Fruit fly (Drosophila melanogaster): ENCODE measurements around the gene Rpt2.

The Rpt2 gene

dm6 chr3R:23969449-23969848 is 38.1 kb upstream of the Rpt2 start (continued):
- TF ChIP-seq kni (GFP tag; optimal IDR thresholded peaks at IDR 0.05) = no peak
- TF ChIP-seq CG4820 (GFP tag; optimal IDR thresholded peaks at IDR 0.05) = peak; percentile 8
- TF ChIP-seq Hr3 (GFP tag; optimal IDR thresholded peaks at IDR 0.05) = peak; percentile 33
- peak; percentile 53 for TF ChIP-seq cwo (GFP tag; optimal IDR thresholded peaks at IDR 0.05)
- no peak for TF ChIP-seq Hsf (GFP tag; optimal IDR thresholded peaks at IDR 0.05)
- TF ChIP-seq Opbp (GFP tag; IDR thresholded peaks at IDR 0.05; ENCODE audit: partially characterized antibody) = no peak
- TF ChIP-seq Dip3 (GFP tag; optimal IDR thresholded peaks at IDR 0.05) = no peak
- TF ChIP-seq insv (GFP tag; optimal IDR thresholded peaks at IDR 0.05) = no peak
- no peak for TF ChIP-seq Hr39 (optimal IDR thresholded peaks at IDR 0.05)
- TF ChIP-seq CG31365 (tag; optimal IDR thresholded peaks at IDR 0.05) = no peak
- no peak for TF ChIP-seq CG12769 (tag; optimal IDR thresholded peaks at IDR 0.05)
- TF ChIP-seq jigr1 (GFP tag; IDR thresholded peaks at IDR 0.05) = no peak
- TF ChIP-seq CG14667 (GFP tag; IDR thresholded peaks at IDR 0.05) = 0 out of 2 replicates have a peak, but pooled peaks have one; percentile 45
- peak; percentile 30 for TF ChIP-seq CG1233 (GFP tag; optimal IDR thresholded peaks at IDR 0.05)
- TF ChIP-seq CG31224 (GFP tag; IDR thresholded peaks at IDR 0.05) = peak; percentile 33; the same call in 1 of the 2 replicates
- no peak for TF ChIP-seq CG17568 (GFP tag; optimal IDR thresholded peaks at IDR 0.05)
- no peak for TF ChIP-seq mld (GFP tag; IDR thresholded peaks at IDR 0.05; ENCODE audit: partially characterized antibody)
- no peak for TF ChIP-seq pnt (GFP tag; optimal IDR thresholded peaks at IDR 0.05)
- TF ChIP-seq sim (GFP tag; IDR thresholded peaks at IDR 0.05) = no peak
- TF ChIP-seq CG10462 (GFP tag; optimal IDR thresholded peaks at IDR 0.05) = no peak
- TF ChIP-seq Camta (GFP tag; optimal IDR thresholded peaks at IDR 0.05) = no peak
- TF ChIP-seq Ets65A (GFP tag) = no peak
- TF ChIP-seq D (optimal IDR thresholded peaks at IDR 0.05) = no peak
- no peak for TF ChIP-seq D (GFP tag; optimal IDR thresholded peaks at IDR 0.05)
- peak; percentile 42; the same call in 1 of the 2 replicates for TF ChIP-seq CG17328 (GFP tag; IDR thresholded peaks at IDR 0.05)
- no peak for TF ChIP-seq CG18476 (GFP tag; optimal IDR thresholded peaks at IDR 0.05)
- peak in 1 of 2 experiments; percentile 71 for TF ChIP-seq Hr51 (GFP tag; optimal IDR thresholded peaks at IDR 0.05)
- no peak for TF ChIP-seq GATAe (GFP tag; conservative IDR thresholded peaks at IDR 0.05)
- no peak for TF ChIP-seq CG1529 (GFP tag; optimal IDR thresholded peaks at IDR 0.05)
- TF ChIP-seq slbo (GFP tag; IDR thresholded peaks at IDR 0.05) = peak; percentile 66
- peak; percentile 17; the same call in 1 of the 2 replicates for TF ChIP-seq sens-2 (GFP tag; IDR thresholded peaks at IDR 0.05)
- TF ChIP-seq oc (tag; optimal IDR thresholded peaks at IDR 0.05) = no peak
- TF ChIP-seq hth (optimal IDR thresholded peaks at IDR 0.05) = no peak
- TF ChIP-seq en (GFP tag; optimal IDR thresholded peaks at IDR 0.05) = no peak
- TF ChIP-seq ttk (GFP tag; IDR thresholded peaks at IDR 0.05) = 0 out of 2 replicates have a peak, but pooled peaks have one; percentile 8
- peak; percentile 57 for TF ChIP-seq CG13296 (GFP tag; optimal IDR thresholded peaks at IDR 0.05)
- no peak for TF ChIP-seq Taf1 (GFP tag; IDR thresholded peaks at IDR 0.05)
- TF ChIP-seq unc-4 (GFP tag; IDR thresholded peaks at IDR 0.05; ENCODE audit: partially characterized antibody) = no peak
- TF ChIP-seq CG7839 (tag; optimal IDR thresholded peaks at IDR 0.05) = peak; percentile 67
- 0 out of 2 replicates have a peak, but pooled peaks have one; percentile 16 for TF ChIP-seq Ada2b (GFP tag; IDR thresholded peaks at IDR 0.05)
- TF ChIP-seq eyg (GFP tag; optimal IDR thresholded peaks at IDR 0.05) = no peak
- TF ChIP-seq Bdp1 (GFP tag; optimal IDR thresholded peaks at IDR 0.05) = no peak
- TF ChIP-seq disco-r (GFP tag; optimal IDR thresholded peaks at IDR 0.05) = no peak
- TF ChIP-seq pita (GFP tag; optimal IDR thresholded peaks at IDR 0.05) = no peak
- no peak for TF ChIP-seq CG17802 (tag; optimal IDR thresholded peaks at IDR 0.05)
- TF ChIP-seq vnd (GFP tag; IDR thresholded peaks at IDR 0.05; ENCODE audit: partially characterized antibody) = no peak
- TF ChIP-seq tna (GFP tag; IDR thresholded peaks at IDR 0.05; ENCODE audit: partially characterized antibody) = no peak
- no peak for TF ChIP-seq CG14965 (GFP tag; optimal IDR thresholded peaks at IDR 0.05; ENCODE audit: borderline replicate concordance)
- TF ChIP-seq nerfin-1 (tag; optimal IDR thresholded peaks at IDR 0.05) = peak; percentile 33
- TF ChIP-seq shn (GFP tag; optimal IDR thresholded peaks at IDR 0.05) = no peak
- TF ChIP-seq Gug (GFP tag; IDR thresholded peaks at IDR 0.05) = no peak
- peak; percentile 47 for TF ChIP-seq NfI (GFP tag; optimal IDR thresholded peaks at IDR 0.05)

Data from whole organism, embryonic.